Fruit fly (Drosophila melanogaster): ENCODE measurements around the gene CG9044.

DNA sequence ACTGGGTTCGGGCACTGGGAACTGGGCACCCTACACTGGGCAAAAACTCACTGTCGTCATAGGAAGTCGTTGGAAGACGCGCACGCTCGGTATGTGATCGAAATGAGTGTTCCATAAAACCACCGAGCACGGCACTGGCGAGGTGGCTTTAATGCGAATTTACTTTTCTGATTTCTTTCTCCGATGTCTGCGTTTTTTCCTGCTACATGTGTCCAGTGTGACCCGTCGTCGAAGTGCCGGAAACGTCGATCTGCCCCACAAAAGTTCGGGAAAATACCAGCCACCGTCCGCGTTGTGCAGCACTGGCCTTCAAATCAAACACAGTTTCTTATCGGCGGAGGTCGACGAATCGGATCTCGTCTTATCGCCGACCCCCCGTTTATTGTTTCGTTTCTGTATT, 50.0 kb downstream of the CG9044 start, which contains the start of gene Kdm5:
- TF ChIP-seq psq (optimal IDR thresholded peaks at IDR 0.05) (no peak), insv (optimal IDR thresholded peaks at IDR 0.05) (no peak), h (optimal IDR thresholded peaks at IDR 0.05) (no peak)
